Worm (Caenorhabditis elegans) whole organism, midembryonic: ENCODE measurements around the gene nhr-118.

Source experiments
- T22C8.4 ChIP-seq: fragments of 200-800 bp; sonication (Bioruptor generic); IDR thresholded peaks from 2 replicates; pipeline ENCODE4 v1.3.6; 2022; ENCODE audit warnings: missing genetic modification characterization, missing compliant biosample characterization
- cog-1 ChIP-seq: sonication (generic microtip); optimal IDR thresholded peaks from 2 replicates; lab custom pipeline; 2016; ENCODE audit warnings: missing genetic modification characterization, missing compliant biosample characterization
- flt-1 ChIP-seq: fragments of 200-800 bp; sonication (Bioruptor generic); IDR thresholded peaks from 2 replicates; pipeline ENCODE4 v1.3.6; 2022; ENCODE audit warnings: missing genetic modification characterization, missing compliant biosample characterization
- klf-2 ChIP-seq: fragments of 200-800 bp; sonication (Bioruptor generic); conservative IDR thresholded peaks from 2 replicates; pipeline ENCODE4 v1.3.6; 2022; ENCODE audit warnings: missing genetic modification reagents, missing genetic modification characterization, missing compliant biosample characterization
- med-1 ChIP-seq: sonication (generic microtip); optimal IDR thresholded peaks from 2 replicates; lab custom pipeline; 2017; ENCODE audit warnings: missing genetic modification characterization, mild to moderate bottlenecking, missing compliant biosample characterization, antibody characterized with exemption, missing genetic modification reagents; ENCODE audit not compliant: insufficient read depth
- ref-1 ChIP-seq: fragments of 200-800 bp; sonication (Bioruptor generic); conservative IDR thresholded peaks from 2 replicates; pipeline ENCODE4 v1.3.6; 2022; ENCODE audit warnings: missing genetic modification reagents, missing genetic modification characterization, missing compliant biosample characterization
- tab-1 ChIP-seq: fragments of 200-800 bp; sonication (Bioruptor generic); IDR thresholded peaks from 2 replicates; pipeline ENCODE4 v1.3.6; 2022; ENCODE audit warnings: missing genetic modification characterization, missing compliant biosample characterization
- ztf-23 ChIP-seq: fragments of 200-800 bp; sonication (Bioruptor generic); IDR thresholded peaks from 2 replicates; pipeline ENCODE4 v1.3.6; 2022; ENCODE audit warnings: missing genetic modification reagents, missing genetic modification characterization, missing compliant biosample characterization
- ztf-29 ChIP-seq: fragments of 200-800 bp; sonication (Bioruptor generic); IDR thresholded peaks from 2 replicates; pipeline ENCODE4 v1.3.6; 2022; ENCODE audit warnings: missing genetic modification reagents, missing genetic modification characterization, missing compliant biosample characterization

The nhr-118 gene

ce11 chrV:4432783-4433237 is 25.2 kb downstream of the nhr-118 start, which contains the start of gene Y47D7A.15:
TSS of gene Y47D7A.15 (minus strand) at chrV:4433187.
- TF ChIP-seq flt-1 (GFP tag; lab: Robert Waterston, UW) (0 out of 2 replicates have a peak, but pooled peaks have one; percentile 39), tab-1 (GFP tag; lab: Robert Waterston, UW) (no peak)

- TF ChIP-seq med-1 (GFP tag; lab: Kevin White, UChicago) = no peak
These were observed 27.9 kb downstream of the nhr-118 start, which contains the start of gene Y47D7A.13 for ce11 chrV:4435411-4435981. TSS of gene Y47D7A.13 (minus strand) at chrV:4435927.

- TF ChIP-seq flt-1 (GFP tag; lab: Robert Waterston, UW) (no peak), klf-2 (GFP tag; lab: Robert Waterston, UW) (no peak), ztf-29 (no peak)
These were observed 29.6 kb downstream of the nhr-118 start for ce11 chrV:4437215-4437614.

- no peak for TF ChIP-seq klf-2 (GFP tag; lab: Robert Waterston, UW)
- no peak for TF ChIP-seq ref-1 (GFP tag; lab: Robert Waterston, UW)
- no peak for TF ChIP-seq tab-1 (GFP tag; lab: Robert Waterston, UW)
- no peak for TF ChIP-seq med-1 (GFP tag; lab: Kevin White, UChicago)
These were observed 35.2 kb downstream of the nhr-118 start, which contains the start of gene rft-1 for ce11 chrV:4442749-4443381. TSS of gene rft-1 (minus strand) at chrV:4443223.

ce11 chrV:4447637-4448036 is 40.0 kb downstream of the nhr-118 start:
- TF ChIP-seq ref-1 (GFP tag; lab: Robert Waterston, UW) (no peak), ztf-29 (no peak), T22C8.4 (GFP tag; lab: Robert Waterston, UW) (no peak), cog-1 (no peak), klf-2 (GFP tag; lab: Robert Waterston, UW) (no peak), med-1 (GFP tag; lab: Kevin White, UChicago) (no peak), tab-1 (GFP tag; lab: Robert Waterston, UW) (no peak), flt-1 (GFP tag; lab: Robert Waterston, UW) (no peak), ztf-23 (GFP tag; lab: Robert Waterston, UW) (no peak)

- no peak for TF ChIP-seq ztf-23 (GFP tag; lab: Robert Waterston, UW)
- no peak for TF ChIP-seq klf-2 (GFP tag; lab: Robert Waterston, UW)
- no peak for TF ChIP-seq med-1 (GFP tag; lab: Kevin White, UChicago)
- no peak for TF ChIP-seq T22C8.4 (GFP tag; lab: Robert Waterston, UW)
- no peak for TF ChIP-seq flt-1 (GFP tag; lab: Robert Waterston, UW)
- no peak for TF ChIP-seq cog-1
- TF ChIP-seq ztf-29 = no peak
These were observed 43.0 kb downstream of the nhr-118 start, which contains the start of gene rft-2 for ce11 chrV:4450523-4451089. TSS of gene rft-2 (minus strand) at chrV:4450563.

ce11 chrV:4454634-4455033 is 47.0 kb downstream of the nhr-118 start, which contains the start of gene gnrr-5:
TSS of gene gnrr-5 (minus strand) at chrV:4454734.
- no peak for TF ChIP-seq cog-1
- TF ChIP-seq tab-1 (GFP tag; lab: Robert Waterston, UW) = no peak
- no peak for TF ChIP-seq T22C8.4 (GFP tag; lab: Robert Waterston, UW)
- TF ChIP-seq med-1 (GFP tag; lab: Kevin White, UChicago) = no peak
- TF ChIP-seq ref-1 (GFP tag; lab: Robert Waterston, UW) = no peak
- no peak for TF ChIP-seq klf-2 (GFP tag; lab: Robert Waterston, UW)
- no peak for TF ChIP-seq ztf-23 (GFP tag; lab: Robert Waterston, UW)
- TF ChIP-seq ztf-29 = no peak
- TF ChIP-seq flt-1 (GFP tag; lab: Robert Waterston, UW) = no peak
